Fruit fly (Drosophila melanogaster): ENCODE measurements around the gene CG32985.

CG32985 gene

DNA sequence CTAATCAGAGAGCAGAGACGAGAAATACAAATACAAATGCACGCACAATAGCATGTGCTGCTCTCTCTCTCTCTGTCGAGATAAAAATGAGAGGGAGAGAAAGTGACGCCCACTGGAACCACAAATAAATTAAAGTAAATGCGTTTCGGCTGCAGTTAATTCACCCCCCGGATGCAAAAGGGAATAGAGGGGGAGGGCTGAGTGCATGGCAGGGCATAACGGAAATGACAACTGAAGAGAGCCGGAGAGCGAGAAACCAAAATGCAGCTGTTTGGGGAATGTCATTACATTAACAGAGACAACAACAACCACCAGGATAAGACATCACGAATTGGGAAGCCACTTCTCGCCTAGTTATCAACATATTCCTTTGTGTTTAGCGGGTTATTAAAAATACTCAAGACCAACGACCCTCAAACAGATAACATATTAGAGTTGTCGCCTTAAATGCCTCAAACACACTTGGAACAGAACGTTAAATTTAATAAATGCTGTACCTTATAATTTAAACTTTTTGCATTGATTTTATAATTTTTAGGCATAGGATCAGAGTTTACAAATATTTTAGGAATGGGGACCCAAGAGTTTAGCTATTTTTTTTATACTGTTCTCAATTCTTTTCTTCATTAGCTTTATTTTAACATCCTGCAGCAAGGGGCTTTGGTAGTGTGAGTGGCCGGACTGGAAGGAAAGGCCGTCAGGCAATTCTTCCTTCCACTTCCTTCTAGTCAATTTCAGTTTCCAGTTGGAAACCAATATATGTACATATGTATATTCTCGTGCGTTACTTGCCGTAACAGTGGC, 12.2 kb upstream of the CG32985 start (continued):
- TF ChIP-seq esn (GFP tag; optimal IDR thresholded peaks at IDR 0.05) = peak; percentile 86
- no peak for TF ChIP-seq CG1621 (tag; optimal IDR thresholded peaks at IDR 0.05)
- peak; percentile 50 for TF ChIP-seq Sox15 (GFP tag; optimal IDR thresholded peaks at IDR 0.05)
- TF ChIP-seq CG11294 (GFP tag; IDR thresholded peaks at IDR 0.05) = no peak
- TF ChIP-seq Ets21C (GFP tag; optimal IDR thresholded peaks at IDR 0.05) = peak; percentile 64
- peak; percentile 69 for TF ChIP-seq CG10631 (GFP tag; optimal IDR thresholded peaks at IDR 0.05)
- TF ChIP-seq salr (GFP tag; optimal IDR thresholded peaks at IDR 0.05) = peak; percentile 41 to 68
- peak; percentile 65 for TF ChIP-seq CG32006 (GFP tag; optimal IDR thresholded peaks at IDR 0.05)
- peak; percentile 67 for TF ChIP-seq Smox (GFP tag; optimal IDR thresholded peaks at IDR 0.05)
- peak; percentile 57 for TF ChIP-seq pdm3 (GFP tag; optimal IDR thresholded peaks at IDR 0.05)
- peak; percentile 83 for TF ChIP-seq lz (GFP tag; optimal IDR thresholded peaks at IDR 0.05)
- peak; percentile 64 for TF ChIP-seq CG3032 (tag; optimal IDR thresholded peaks at IDR 0.05)
- peak; percentile 67 for TF ChIP-seq CG6808 (GFP tag; optimal IDR thresholded peaks at IDR 0.05)
- peak; percentile 62 for TF ChIP-seq Eip75B (GFP tag; optimal IDR thresholded peaks at IDR 0.05)
- TF ChIP-seq CG7368 (GFP tag; optimal IDR thresholded peaks at IDR 0.05) = peak; percentile 28
- TF ChIP-seq CG8632 (GFP tag; optimal IDR thresholded peaks at IDR 0.05) = peak; percentile 38
- TF ChIP-seq CG10669 (GFP tag; optimal IDR thresholded peaks at IDR 0.05) = peak; percentile 58
- TF ChIP-seq CG34406 (GFP tag; optimal IDR thresholded peaks at IDR 0.05) = peak; percentile 72
- TF ChIP-seq fkh (GFP tag; optimal IDR thresholded peaks at IDR 0.05) = no peak
- TF ChIP-seq CG8319 (GFP tag; optimal IDR thresholded peaks at IDR 0.05) = peak; percentile 19
- peak; percentile 80 for TF ChIP-seq Hr39 (GFP tag; optimal IDR thresholded peaks at IDR 0.05)
- 0 out of 3 replicates have a peak, but pooled peaks have one; percentile 52 for TF ChIP-seq CG6163 (GFP tag; IDR thresholded peaks at IDR 0.05)
- no peak for TF ChIP-seq CG8119 (GFP tag; IDR thresholded peaks at IDR 0.05)
- TF ChIP-seq CG11762 (GFP tag; optimal IDR thresholded peaks at IDR 0.05; ENCODE audit: insufficient read depth) = peak; percentile 37
- no peak for TF ChIP-seq Lpt (GFP tag; optimal IDR thresholded peaks at IDR 0.05)
- TF ChIP-seq dac (GFP tag; optimal IDR thresholded peaks at IDR 0.05) = no peak
- peak; percentile 72 for TF ChIP-seq fd59A (GFP tag; optimal IDR thresholded peaks at IDR 0.05)
- TF ChIP-seq Hr38 (GFP tag; optimal IDR thresholded peaks at IDR 0.05) = no peak
- TF ChIP-seq Gug (GFP tag; IDR thresholded peaks at IDR 0.05) = 0 out of 2 replicates have a peak, but pooled peaks have one; percentile 11
- TF ChIP-seq Met (GFP tag; optimal IDR thresholded peaks at IDR 0.05) = peak; percentile 86
- TF ChIP-seq Eip93F (GFP tag; optimal IDR thresholded peaks at IDR 0.05) = peak; percentile 75
- TF ChIP-seq CG15336 (GFP tag; IDR thresholded peaks at IDR 0.05) = peak; percentile 18; the same call in 1 of the 2 replicates
- peak; percentile 21 for TF ChIP-seq dsx (GFP tag; optimal IDR thresholded peaks at IDR 0.05; ENCODE audit: poor library complexity, severe bottlenecking)
- peak; percentile 51 for TF ChIP-seq net (GFP tag; optimal IDR thresholded peaks at IDR 0.05)
- TF ChIP-seq ss (GFP tag; optimal IDR thresholded peaks at IDR 0.05) = peak; percentile 50 to 58
- peak; percentile 64 for TF ChIP-seq OdsH (GFP tag; optimal IDR thresholded peaks at IDR 0.05)
- TF ChIP-seq CG16779 (tag; optimal IDR thresholded peaks at IDR 0.05) = no peak
- peak; percentile 73 for TF ChIP-seq CG3919 (GFP tag; optimal IDR thresholded peaks at IDR 0.05)

DNA sequence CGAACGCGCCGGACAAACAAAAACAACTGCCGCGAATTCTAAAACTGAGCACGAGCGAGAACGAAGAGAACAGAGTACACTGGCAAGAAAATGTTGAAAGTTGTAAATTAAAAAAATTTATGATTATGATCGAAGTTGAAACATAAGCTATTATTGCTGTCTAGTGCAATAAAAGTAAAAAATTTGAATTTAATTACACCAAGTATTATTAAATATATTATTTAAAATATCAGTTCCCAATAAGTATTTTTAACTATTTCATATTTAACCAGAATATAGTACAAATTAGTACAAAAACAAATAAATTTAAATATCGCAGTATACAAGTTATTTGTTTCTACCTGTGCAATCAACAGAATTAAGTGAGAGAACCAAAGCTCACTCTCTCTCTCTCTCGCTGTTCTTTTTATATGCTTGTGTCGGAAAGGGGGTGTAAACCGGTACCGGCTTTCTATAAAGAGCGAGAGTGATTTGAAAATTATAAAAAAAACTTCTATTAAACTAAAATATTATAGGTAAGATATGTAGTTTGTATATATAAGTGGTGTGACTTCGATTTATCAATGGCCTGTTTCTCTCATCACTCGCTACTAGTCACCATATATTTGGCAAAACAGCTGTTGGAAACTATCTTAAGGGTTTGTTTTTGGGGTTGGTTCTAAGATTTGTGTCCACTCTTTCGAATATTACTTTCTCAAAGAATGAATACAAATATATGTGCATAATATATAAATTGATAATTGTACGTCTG, 11.0 kb upstream of the CG32985 start, which contains the start of gene C1GalTA:
C1GalTA (minus strand) TSS at position 33 of the 751 bp plus-strand sequence.
- peak; percentile 83 for TF ChIP-seq pdm3 (GFP tag; optimal IDR thresholded peaks at IDR 0.05)
- peak; percentile 85 for TF ChIP-seq Sox102F (GFP tag; optimal IDR thresholded peaks at IDR 0.05)
- no peak for TF ChIP-seq Hr38 (GFP tag; optimal IDR thresholded peaks at IDR 0.05)
- peak; percentile 98 for TF ChIP-seq CG34406 (GFP tag; optimal IDR thresholded peaks at IDR 0.05)
- peak; percentile 75 for TF ChIP-seq Hr4 (GFP tag; optimal IDR thresholded peaks at IDR 0.05)
- TF ChIP-seq CG6163 (GFP tag; IDR thresholded peaks at IDR 0.05) = peak; percentile 97
- peak; percentile 98 for TF ChIP-seq spab (GFP tag; optimal IDR thresholded peaks at IDR 0.05)
- TF ChIP-seq cyc (GFP tag; optimal IDR thresholded peaks at IDR 0.05) = peak; percentile 89
- TF ChIP-seq CG6276 (GFP tag; optimal IDR thresholded peaks at IDR 0.05) = peak; percentile 96
- peak; percentile 96 for TF ChIP-seq esn (GFP tag; optimal IDR thresholded peaks at IDR 0.05)
- peak; percentile 96 for TF ChIP-seq acj6 (GFP tag; optimal IDR thresholded peaks at IDR 0.05)
- peak; percentile 99 for TF ChIP-seq CG8119 (GFP tag; IDR thresholded peaks at IDR 0.05)
- peak; percentile 81 for TF ChIP-seq dac (GFP tag; optimal IDR thresholded peaks at IDR 0.05)
- TF ChIP-seq CG16779 (tag; optimal IDR thresholded peaks at IDR 0.05) = peak; percentile 96
- peak; percentile 94 for TF ChIP-seq fd59A (GFP tag; optimal IDR thresholded peaks at IDR 0.05)
- peak; percentile 80 for TF ChIP-seq vri (GFP tag; optimal IDR thresholded peaks at IDR 0.05)
- TF ChIP-seq CG1621 (tag; optimal IDR thresholded peaks at IDR 0.05) = peak; percentile 90
- peak; percentile 97 for TF ChIP-seq CG3919 (GFP tag; optimal IDR thresholded peaks at IDR 0.05)
- TF ChIP-seq CG6808 (GFP tag; optimal IDR thresholded peaks at IDR 0.05) = peak; percentile 97
- TF ChIP-seq CG11762 (GFP tag; optimal IDR thresholded peaks at IDR 0.05; ENCODE audit: insufficient read depth) = peak; percentile 96
- TF ChIP-seq CG31627 (GFP tag; optimal IDR thresholded peaks at IDR 0.05) = peak; percentile 80
- peak; percentile 100 for TF ChIP-seq CG3032 (tag; optimal IDR thresholded peaks at IDR 0.05)
